Fruit fly (Drosophila melanogaster) whole organism, prepupa: ENCODE data around the gene CG6765.

Experiments used
- Blimp-1 ChIP-seq: fragments of 200-800 bp; sonication (Bioruptor generic); optimal IDR thresholded peaks from 3 replicates; lab custom pipeline; 2017; ENCODE audit warnings: missing biosample characterization, missing genetic modification characterization, mild to moderate bottlenecking, moderate library complexity, missing genetic modification reagents
- CG10631 ChIP-seq: fragments of 200-800 bp; sonication (Bioruptor generic); optimal IDR thresholded peaks from 2 replicates; lab custom pipeline; 2016; ENCODE audit warnings: missing biosample characterization, missing genetic modification characterization
- CG1621 ChIP-seq: fragments of 200-800 bp; sonication (Bioruptor generic); optimal IDR thresholded peaks from 3 replicates; lab custom pipeline; 2018; ENCODE audit warnings: missing biosample characterization, mild to moderate bottlenecking, missing genetic modification characterization
- CG3032 ChIP-seq: fragments of 200-800 bp; optimal IDR thresholded peaks from 2 replicates; lab custom pipeline; 2019; ENCODE audit warnings: missing biosample characterization, mild to moderate bottlenecking, missing genetic modification characterization, moderate library complexity
- CG34406 ChIP-seq: fragments of 200-800 bp; sonication (Bioruptor generic); optimal IDR thresholded peaks from 3 replicates; lab custom pipeline; 2016; ENCODE audit warnings: missing biosample characterization, missing genetic modification characterization
- CG4318 ChIP-seq: fragments of 200-800 bp; sonication (Bioruptor generic); optimal IDR thresholded peaks from 3 replicates; lab custom pipeline; 2017; ENCODE audit warnings: missing biosample characterization, mild to moderate bottlenecking, missing genetic modification characterization
- CG6792 ChIP-seq: fragments of 200-800 bp; sonication (Bioruptor generic); optimal IDR thresholded peaks from 3 replicates; lab custom pipeline; 2016; ENCODE audit warnings: missing biosample characterization, missing genetic modification characterization
- CG6854 ChIP-seq: fragments of 200-800 bp; sonication (Bioruptor generic); optimal IDR thresholded peaks from 2 replicates; lab custom pipeline; 2017; ENCODE audit warnings: missing biosample characterization, mild to moderate bottlenecking, missing genetic modification characterization
- CG7368 ChIP-seq: fragments of 200-800 bp; sonication (Bioruptor generic); optimal IDR thresholded peaks from 3 replicates; lab custom pipeline; 2016; ENCODE audit warnings: missing biosample characterization, missing genetic modification characterization
- CG8119 ChIP-seq: fragments of 200-800 bp; sonication (Bioruptor generic); IDR thresholded peaks from 3 replicates; pipeline ENCODE4 v1.3.6; 2022; ENCODE audit warnings: missing biosample characterization, missing genetic modification characterization
- CG8319 ChIP-seq: fragments of 200-800 bp; sonication (Bioruptor generic); optimal IDR thresholded peaks from 3 replicates; lab custom pipeline; 2016; ENCODE audit warnings: missing biosample characterization, missing genetic modification characterization
- Eip75B ChIP-seq: fragments of 200-800 bp; sonication (Bioruptor generic); optimal IDR thresholded peaks from 3 replicates; lab custom pipeline; 2016; ENCODE audit warnings: missing biosample characterization, missing genetic modification characterization
- Eip78C ChIP-seq: fragments of 200-800 bp; sonication (Bioruptor generic); peaks from one replicate; lab custom pipeline; 2016; ENCODE audit warnings: missing biosample characterization, missing genetic modification characterization
- Ets21C ChIP-seq: fragments of 200-800 bp; sonication (Bioruptor generic); optimal IDR thresholded peaks from 3 replicates; lab custom pipeline; 2016; ENCODE audit warnings: missing biosample characterization, missing genetic modification characterization
- Ets96B ChIP-seq: fragments of 200-800 bp; optimal IDR thresholded peaks from 2 replicates; lab custom pipeline; 2019; ENCODE audit warnings: missing biosample characterization, mild to moderate bottlenecking, missing genetic modification characterization, moderate library complexity
- Gug ChIP-seq: fragments of 200-800 bp; sonication (Bioruptor generic); IDR thresholded peaks from 2 replicates; pipeline ENCODE4 v1.3.6; 2022; ENCODE audit warnings: missing biosample characterization, missing genetic modification characterization
- Hr38 ChIP-seq: sonication (Bioruptor generic); optimal IDR thresholded peaks from 2 replicates; lab custom pipeline; 2016; ENCODE audit warnings: missing biosample characterization, missing genetic modification characterization
- Hr39 ChIP-seq: fragments of 200-800 bp; sonication (Bioruptor generic); optimal IDR thresholded peaks from 2 replicates; lab custom pipeline; 2016; ENCODE audit warnings: missing biosample characterization, missing genetic modification characterization
- Hr4 ChIP-seq: fragments of 200-800 bp; sonication (Bioruptor generic); optimal IDR thresholded peaks from 3 replicates; lab custom pipeline; 2016; ENCODE audit warnings: missing biosample characterization, missing genetic modification characterization
- Lpt ChIP-seq: fragments of 200-800 bp; sonication (Bioruptor generic); optimal IDR thresholded peaks from 3 replicates; lab custom pipeline; 2016; ENCODE audit warnings: missing biosample characterization, missing genetic modification characterization
- Met ChIP-seq: fragments of 200-800 bp; sonication (Bioruptor generic); optimal IDR thresholded peaks from 3 replicates; lab custom pipeline; 2016; ENCODE audit warnings: missing biosample characterization, missing genetic modification characterization
- OdsH ChIP-seq: fragments of 200-800 bp; sonication (Bioruptor generic); optimal IDR thresholded peaks from 3 replicates; lab custom pipeline; 2016; ENCODE audit warnings: missing biosample characterization, missing genetic modification characterization
- achi ChIP-seq: fragments of 200-800 bp; sonication (Bioruptor generic); optimal IDR thresholded peaks from 3 replicates; lab custom pipeline; 2016; ENCODE audit warnings: missing biosample characterization, missing genetic modification characterization
- fd59A ChIP-seq: fragments of 200-800 bp; sonication (Bioruptor generic); optimal IDR thresholded peaks from 2 replicates; lab custom pipeline; 2017; ENCODE audit warnings: missing biosample characterization, mild to moderate bottlenecking, missing genetic modification characterization, missing genetic modification reagents
- fkh ChIP-seq: fragments of 200-800 bp; sonication (Bioruptor generic); optimal IDR thresholded peaks from 3 replicates; lab custom pipeline; 2017; ENCODE audit warnings: missing biosample characterization, mild to moderate bottlenecking, missing genetic modification characterization, moderate library complexity
- lz ChIP-seq: fragments of 200-800 bp; sonication (Bioruptor generic); optimal IDR thresholded peaks from 3 replicates; lab custom pipeline; 2016; ENCODE audit warnings: missing biosample characterization, missing genetic modification characterization
- net ChIP-seq: fragments of 200-800 bp; sonication (Bioruptor generic); optimal IDR thresholded peaks from 3 replicates; lab custom pipeline; 2016; ENCODE audit warnings: missing biosample characterization, missing genetic modification characterization
- pdm3 ChIP-seq: fragments of 200-800 bp; sonication (Bioruptor generic); optimal IDR thresholded peaks from 3 replicates; lab custom pipeline; 2016; ENCODE audit warnings: missing biosample characterization, missing genetic modification characterization
- spab ChIP-seq: fragments of 200-800 bp; sonication (Bioruptor generic); optimal IDR thresholded peaks from 2 replicates; lab custom pipeline; 2017; ENCODE audit warnings: missing biosample characterization, mild to moderate bottlenecking, missing genetic modification characterization, missing genetic modification reagents
- svp ChIP-seq: fragments of 200-800 bp; sonication (Bioruptor generic); peaks from one replicate; lab custom pipeline; 2016; ENCODE audit warnings: missing biosample characterization, missing genetic modification characterization
- topi ChIP-seq: fragments of 200-800 bp; sonication (Bioruptor generic); optimal IDR thresholded peaks from 3 replicates; lab custom pipeline; 2016; ENCODE audit warnings: missing biosample characterization, missing genetic modification characterization

Gene CG6765

dm6 chr3L:8534386-8535306, 22.1 kb downstream of the CG6765 start, which contains the start of gene ergic53 (continued):
- TF ChIP-seq CG34406 (no peak), achi (GFP tag; lab: Kevin White, UChicago) (peak; percentile 56), Hr38 (GFP tag; lab: Kevin White, UChicago) (no peak), topi (no peak), Blimp-1 (no peak), CG4318 (no peak), pdm3 (GFP tag; lab: Kevin White, UChicago) (no peak), CG8319 (GFP tag; lab: Kevin White, UChicago) (no peak), OdsH (GFP tag; lab: Kevin White, UChicago) (no peak), CG10631 (no peak), fkh (GFP tag; lab: Kevin White, UChicago) (peak; percentile 73), Eip78C (GFP tag; lab: Kevin White, UChicago) (peak; percentile 63)

- TF ChIP-seq CG7368 (GFP tag; lab: Kevin White, UChicago): no peak
- TF ChIP-seq Blimp-1: no peak
- TF ChIP-seq CG1621: no peak
- TF ChIP-seq CG6854: no peak
- no peak for TF ChIP-seq Lpt (GFP tag; lab: Kevin White, UChicago)
- TF ChIP-seq Gug (GFP tag; lab: Robert Waterston, UW): no peak
- no peak for TF ChIP-seq Ets96B
- no peak for TF ChIP-seq Met
- TF ChIP-seq svp (GFP tag; lab: Kevin White, UChicago): peak; percentile 86
These were observed 23.8 kb downstream of the CG6765 start for dm6 chr3L:8536387-8536786.

- TF ChIP-seq Ets21C (GFP tag; lab: Kevin White, UChicago) (no peak), CG4318 (no peak)
- TF ChIP-seq, all 60 proteins: peak for 0
These were observed 25.8 kb downstream of the CG6765 start for dm6 chr3L:8538355-8538754.

dm6 chr3L:8540509-8540908, 27.9 kb downstream of the CG6765 start:
- TF ChIP-seq Lpt (GFP tag; lab: Kevin White, UChicago) (no peak), achi (GFP tag; lab: Kevin White, UChicago) (no peak), fd59A (GFP tag; lab: Kevin White, UChicago) (no peak), Met (no peak), spab (GFP tag; lab: Kevin White, UChicago) (no peak), net (GFP tag; lab: Kevin White, UChicago) (no peak), CG6792 (GFP tag; lab: Kevin White, UChicago) (no peak), Hr39 (GFP tag; lab: Kevin White, UChicago) (no peak), CG1621 (no peak), CG8119 (no peak), Eip75B (GFP tag; lab: Kevin White, UChicago) (no peak)
- TF ChIP-seq, all 60 proteins: peak for 0

dm6 chr3L:8541669-8542068, 29.1 kb downstream of the CG6765 start:
- no peak for TF ChIP-seq Hr4 (GFP tag; lab: Kevin White, UChicago)
- TF ChIP-seq OdsH (GFP tag; lab: Kevin White, UChicago): no peak
- no peak for TF ChIP-seq svp (GFP tag; lab: Kevin White, UChicago)
- TF ChIP-seq CG8119: no peak
- no peak for TF ChIP-seq pdm3 (GFP tag; lab: Kevin White, UChicago)
- TF ChIP-seq CG3032 (tag; lab: Kevin White, UChicago): no peak
- TF ChIP-seq fkh (GFP tag; lab: Kevin White, UChicago): no peak
- TF ChIP-seq CG6854: no peak
- no peak for TF ChIP-seq lz (GFP tag; lab: Kevin White, UChicago)
- TF ChIP-seq, all 60 proteins: peak for 0
